Fruit fly (Drosophila melanogaster): ENCODE data around the gene nur.

The nur gene

dm6 chr2L:13735838-13736237 lies at the start of gene nur:
Gene nur, plus strand, starts transcription at chr2L:13736138.
- TF ChIP-seq CG17801 (GFP tag; optimal IDR thresholded peaks at IDR 0.05; ENCODE audit: partially characterized antibody): no peak

- no peak for TF ChIP-seq CG17801 (GFP tag; optimal IDR thresholded peaks at IDR 0.05; ENCODE audit: partially characterized antibody)
These were observed 36.9 kb upstream of the nur start for dm6 chr2L:13699057-13699456.

dm6 chr2L:13707915-13708314 lies 28.0 kb upstream of the nur start, which contains the start of gene Gpo3:
Gene Gpo3, plus strand, starts transcription at chr2L:13708215.
- TF ChIP-seq CG17801 (GFP tag; optimal IDR thresholded peaks at IDR 0.05; ENCODE audit: partially characterized antibody): no peak

DNA sequence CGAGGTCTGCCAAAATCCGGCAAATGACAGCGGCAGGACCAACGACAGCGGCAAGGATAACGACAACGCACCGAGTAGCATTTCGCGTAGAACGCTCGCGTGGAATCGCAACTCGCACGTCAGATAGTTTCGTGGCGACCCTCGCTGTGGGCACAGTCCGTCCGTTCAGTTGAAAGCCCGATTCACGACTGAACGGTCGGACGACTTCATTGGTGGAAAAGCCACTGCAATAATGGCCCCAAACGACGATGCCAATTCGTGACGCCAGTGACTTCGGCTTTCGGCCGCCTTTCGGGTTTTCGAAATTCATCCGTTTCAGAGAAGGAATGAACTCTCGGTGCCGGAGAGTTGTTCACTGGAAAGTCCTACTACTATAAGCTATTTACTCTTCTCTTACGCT lies 18.8 kb upstream of the nur start, which contains the start of gene DIP-kappa:
DIP-kappa (minus strand) TSS at position 200 of the 400 bp plus-strand sequence.
- no peak for TF ChIP-seq CG17801 (GFP tag; optimal IDR thresholded peaks at IDR 0.05; ENCODE audit: partially characterized antibody)

- no peak for TF ChIP-seq CG17801 (GFP tag; optimal IDR thresholded peaks at IDR 0.05; ENCODE audit: partially characterized antibody)
These were observed 12.4 kb upstream of the nur start, which contains the start of gene CG9014 for dm6 chr2L:13723542-13723941. Gene CG9014, minus strand, starts transcription at chr2L:13723642.

- TF ChIP-seq CG17801 (GFP tag; optimal IDR thresholded peaks at IDR 0.05; ENCODE audit: partially characterized antibody): no peak
These were observed 3.7 kb upstream of the nur start for dm6 chr2L:13732287-13732686.

DNA sequence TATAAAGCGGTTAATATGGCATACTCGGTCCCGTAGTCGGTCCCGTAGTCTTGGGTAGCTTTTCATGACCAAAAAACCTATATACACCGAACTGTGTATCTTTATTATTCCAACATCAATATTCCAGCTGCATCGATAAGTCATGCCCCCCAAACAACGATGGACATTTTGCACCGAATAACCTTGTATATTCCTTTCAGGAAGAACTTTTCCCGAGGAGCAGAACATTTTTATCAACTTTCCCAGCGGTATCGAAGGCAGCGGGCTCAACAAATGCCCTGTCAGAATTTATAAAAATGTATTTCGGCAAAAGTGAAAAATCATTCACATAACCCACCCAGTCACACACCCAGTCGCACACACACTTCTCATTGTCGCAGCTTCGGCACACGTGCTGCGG lies 10.7 kb downstream of the nur start, which contains the start of gene TM9SF4:
TM9SF4 (plus strand) TSS at position 301 of the 400 bp plus-strand sequence.
- TF ChIP-seq CG17801 (GFP tag; optimal IDR thresholded peaks at IDR 0.05; ENCODE audit: partially characterized antibody): no peak

DNA sequence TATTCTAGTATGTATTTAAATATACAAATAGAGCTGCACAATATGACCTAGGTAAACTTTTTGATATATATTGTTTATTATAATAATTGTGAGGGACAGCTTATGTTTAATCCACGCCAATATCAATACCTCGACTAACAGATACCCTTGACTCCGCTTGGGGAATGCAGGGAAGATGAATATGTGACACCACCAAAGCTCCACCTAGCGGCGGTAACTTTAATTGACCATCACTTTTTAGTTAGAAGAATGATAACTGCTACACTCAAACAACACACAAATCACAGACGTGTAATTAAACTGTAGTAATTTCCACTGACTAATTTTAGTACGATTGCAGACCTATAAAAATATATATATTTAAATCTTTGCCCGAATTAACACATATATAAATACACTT lies 27.2 kb downstream of the nur start:
- TF ChIP-seq CG17801 (GFP tag; optimal IDR thresholded peaks at IDR 0.05; ENCODE audit: partially characterized antibody): no peak

- no peak for TF ChIP-seq CG17801 (GFP tag; optimal IDR thresholded peaks at IDR 0.05; ENCODE audit: partially characterized antibody)
These were observed 34.9 kb downstream of the nur start for dm6 chr2L:13770884-13771283.

DNA sequence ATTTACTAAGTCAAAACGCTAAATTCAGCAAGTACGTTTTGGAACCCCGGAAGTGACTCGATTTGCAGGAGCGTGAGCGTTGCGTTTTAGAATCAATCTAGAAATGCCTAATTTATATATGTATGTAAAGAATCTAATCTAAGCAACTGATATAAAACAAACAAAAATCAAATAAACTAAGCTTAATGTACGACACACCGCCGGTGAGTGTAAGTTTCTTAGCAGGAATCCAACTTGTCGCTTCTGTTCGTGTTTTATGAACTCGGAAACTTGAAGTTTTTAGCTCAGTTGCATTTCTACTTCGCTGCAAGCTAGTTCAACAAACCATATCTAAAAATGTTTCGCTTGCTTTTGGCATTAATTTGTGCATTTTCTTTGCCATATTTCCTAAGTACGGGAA lies 37.8 kb downstream of the nur start, which contains the start of gene CG43376:
CG43376 (plus strand) TSS at position 301 of the 400 bp plus-strand sequence.
- TF ChIP-seq CG17801 (GFP tag; optimal IDR thresholded peaks at IDR 0.05; ENCODE audit: partially characterized antibody): no peak

dm6 chr2L:13776928-13777686 lies 41.2 kb downstream of the nur start:
- TF ChIP-seq CG17801 (GFP tag; optimal IDR thresholded peaks at IDR 0.05; ENCODE audit: partially characterized antibody): no peak

DNA sequence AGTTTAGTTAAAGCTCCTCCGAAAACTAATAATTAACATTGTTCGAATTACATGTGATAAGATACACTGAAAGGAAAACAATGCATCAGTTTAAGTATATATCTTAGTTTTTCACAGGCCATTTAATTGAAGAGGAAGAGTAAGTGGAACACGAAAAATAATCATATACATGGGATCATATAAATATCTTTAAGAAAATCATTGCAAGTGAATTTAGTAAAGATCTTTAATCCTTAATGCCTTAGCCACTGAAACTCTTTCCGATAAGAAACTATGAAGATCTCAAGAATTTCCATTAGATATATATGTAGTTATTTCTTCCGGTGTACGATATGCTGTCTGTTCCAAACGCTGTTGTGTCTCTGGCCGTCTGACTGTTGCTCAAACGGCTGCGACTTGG lies 42.7 kb downstream of the nur start:
- peak; percentile 14 for TF ChIP-seq CG17801 (GFP tag; optimal IDR thresholded peaks at IDR 0.05; ENCODE audit: partially characterized antibody)

DNA sequence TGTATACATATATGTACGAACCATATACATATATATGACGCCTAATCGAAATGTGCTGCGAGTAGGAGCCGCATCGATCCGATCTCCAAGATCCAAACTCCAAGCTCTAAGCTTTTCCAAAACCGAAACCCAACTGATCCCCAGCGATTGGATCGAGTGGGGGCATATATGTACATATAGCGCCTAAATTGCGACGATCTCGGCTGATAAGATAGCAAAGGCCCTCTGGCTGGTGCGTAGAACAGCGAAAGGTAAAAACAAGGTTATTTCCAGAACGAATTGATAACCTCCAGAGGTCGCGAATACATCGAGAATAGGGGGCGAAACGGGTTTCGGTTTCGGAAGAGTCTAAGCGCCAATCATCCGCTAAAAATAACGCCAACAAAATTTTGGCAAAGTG lies 43.2 kb downstream of the nur start:
- TF ChIP-seq CG17801 (GFP tag; optimal IDR thresholded peaks at IDR 0.05; ENCODE audit: partially characterized antibody): no peak

DNA sequence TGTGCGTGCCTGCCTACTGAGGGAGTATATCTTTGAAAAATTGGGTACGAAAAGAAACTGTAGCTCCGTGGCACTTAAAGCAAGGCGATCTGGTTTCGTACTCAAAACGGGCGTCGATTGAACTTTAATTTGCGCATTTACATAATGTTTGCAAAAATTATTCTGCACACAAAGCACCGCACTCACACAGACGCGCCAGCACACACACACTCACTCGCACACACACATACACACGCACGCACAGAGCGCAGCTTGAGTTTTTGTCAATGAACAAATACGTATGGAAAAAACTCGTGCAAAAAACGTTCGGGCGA lies 43.8 kb downstream of the nur start:
- TF ChIP-seq CG17801 (GFP tag; optimal IDR thresholded peaks at IDR 0.05; ENCODE audit: partially characterized antibody): no peak

DNA sequence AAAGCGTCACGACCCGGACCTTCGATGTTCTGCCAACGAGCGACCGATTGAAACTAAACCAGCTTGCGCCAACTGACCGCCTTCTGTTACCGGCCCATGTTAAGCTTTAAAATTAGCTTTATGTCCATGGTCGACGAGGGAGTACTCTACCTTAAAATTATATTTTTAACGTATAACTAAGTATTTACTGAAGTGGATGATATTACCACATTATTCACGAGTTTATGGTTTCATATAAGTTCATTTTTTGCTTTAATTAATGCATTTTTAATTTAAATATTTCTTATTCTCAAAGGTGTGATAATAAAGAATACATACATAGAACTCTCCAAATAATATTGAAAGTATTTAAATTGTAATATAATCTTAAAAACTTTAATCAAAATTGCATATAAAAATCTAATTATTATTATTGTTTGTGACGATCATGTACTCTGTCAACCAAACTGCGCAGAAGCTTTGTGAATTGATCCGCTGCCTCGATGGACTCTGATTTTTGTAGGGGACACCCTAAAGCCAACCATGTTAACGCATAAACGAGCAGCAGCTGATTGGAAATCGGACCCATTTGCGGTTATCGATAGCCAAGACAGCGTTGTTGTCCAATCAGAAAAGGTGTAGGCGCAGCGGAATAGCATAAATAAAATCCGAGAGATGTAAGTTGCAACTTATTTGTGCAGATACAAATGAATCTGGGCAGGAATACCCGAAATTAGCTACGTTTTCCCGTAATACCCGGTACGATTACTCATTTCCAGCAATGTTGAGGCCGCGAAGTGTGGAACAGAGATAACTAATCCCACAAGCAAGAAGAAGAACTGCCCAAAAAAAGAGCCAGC lies 44.4 kb downstream of the nur start, which contains the start of the genes CG9008 and p38b:
CG9008 (minus strand) TSS at position 57 of the 839 bp plus-strand sequence.
p38b (plus strand) TSS at position 581 of the 839 bp plus-strand sequence.
- TF ChIP-seq CG17801 (GFP tag; optimal IDR thresholded peaks at IDR 0.05; ENCODE audit: partially characterized antibody): peak; percentile 47

Data from ovary, adult (tissue).